Worm (Caenorhabditis elegans): ENCODE results near the gene Y48A6C.8.

Gene Y48A6C.8

ce11 chrIII:11110756-11111155 is 16.7 kb downstream of the Y48A6C.8 start (continued):
- TF ChIP-seq ceh-62 (tag; optimal IDR thresholded peaks at IDR 0.05) (no peak), nhr-76 (tag; optimal IDR thresholded peaks at IDR 0.05) (no peak), mep-1 (tag; optimal IDR thresholded peaks at IDR 0.05) (peak; percentile 43), pqm-1 (tag; optimal IDR thresholded peaks at IDR 0.05) (no peak), gei-8 (GFP tag; optimal IDR thresholded peaks at IDR 0.05) (no peak), T26A8.4 (GFP tag; IDR thresholded peaks at IDR 0.05) (peak; percentile 71), tra-1 (GFP tag; IDR thresholded peaks at IDR 0.05) (no peak), Y48G9A.11 (GFP tag; IDR thresholded peaks at IDR 0.05) (peak; percentile 74), madf-9 (GFP tag; conservative IDR thresholded peaks at IDR 0.05) (peak; percentile 51; the same call in 1 of the 2 replicates), dmd-6 (GFP tag; IDR thresholded peaks at IDR 0.05) (peak; percentile 71), lir-3 (tag; optimal IDR thresholded peaks at IDR 0.05) (no peak), ces-1 (GFP tag; optimal IDR thresholded peaks at IDR 0.05) (no peak), lim-7 (GFP tag; IDR thresholded peaks at IDR 0.05) (no peak), duxl-1 (tag; optimal IDR thresholded peaks at IDR 0.05; ENCODE audit: poor library complexity) (peak; percentile 26), ceh-20 (GFP tag; IDR thresholded peaks at IDR 0.05) (0 out of 2 replicates have a peak, but pooled peaks have one; percentile 35), lin-29 (GFP tag; IDR thresholded peaks at IDR 0.05) (peak; percentile 81), F37D6.2 (tag; optimal IDR thresholded peaks at IDR 0.05) (peak; percentile 0), aly-2 (tag; optimal IDR thresholded peaks at IDR 0.05) (no peak), daf-8 (GFP tag; IDR thresholded peaks at IDR 0.05) (no peak), mes-2 (tag; optimal IDR thresholded peaks at IDR 0.05; ENCODE audit: poor library complexity, severe bottlenecking) (peak; percentile 90), dmd-8 (GFP tag; IDR thresholded peaks at IDR 0.05) (no peak), cey-2 (tag; optimal IDR thresholded peaks at IDR 0.05; ENCODE audit: borderline replicate concordance, insufficient read depth) (no peak), zag-1 (tag; optimal IDR thresholded peaks at IDR 0.05) (no peak), nhr-237 (tag; optimal IDR thresholded peaks at IDR 0.05) (no peak), snpc-4 (tag; optimal IDR thresholded peaks at IDR 0.05) (no peak), ztf-7 (tag; optimal IDR thresholded peaks at IDR 0.05) (no peak), lin-39 (tag; optimal IDR thresholded peaks at IDR 0.05) (no peak), nhr-11 (tag; optimal IDR thresholded peaks at IDR 0.05) (peak; percentile 45), dpl-1 (GFP tag; optimal IDR thresholded peaks at IDR 0.05) (peak; percentile 57), egl-27 (tag; optimal IDR thresholded peaks at IDR 0.05) (no peak), ama-1 (optimal IDR thresholded peaks at IDR 0.05) (no peak), attf-4 (tag; optimal IDR thresholded peaks at IDR 0.05) (no peak), nhr-48 (tag; optimal IDR thresholded peaks at IDR 0.05) (no peak), unc-39 (tag; optimal IDR thresholded peaks at IDR 0.05) (no peak), hlh-11 (tag; optimal IDR thresholded peaks at IDR 0.05) (no peak), nhr-25 (tag; optimal IDR thresholded peaks at IDR 0.05; ENCODE audit: borderline replicate concordance, insufficient read depth) (no peak), ceh-28 (tag; optimal IDR thresholded peaks at IDR 0.05) (no peak), egl-43 (GFP tag; IDR thresholded peaks at IDR 0.05) (no peak), lin-13 (GFP tag; optimal IDR thresholded peaks at IDR 0.05) (peak; percentile 15), mxl-2 (GFP tag; conservative IDR thresholded peaks at IDR 0.05) (no peak), mdl-1 (tag; optimal IDR thresholded peaks at IDR 0.05) (peak in 1 of 2 experiments; percentile 19), ztf-11 (tag; optimal IDR thresholded peaks at IDR 0.05) (no peak), ctbp-1 (GFP tag; IDR thresholded peaks at IDR 0.05) (no peak), lin-15B (tag; optimal IDR thresholded peaks at IDR 0.05) (no peak), lin-1 (GFP tag; IDR thresholded peaks at IDR 0.05) (no peak), lsy-2 (tag; optimal IDR thresholded peaks at IDR 0.05) (peak in 1 of 2 experiments; percentile 77), madf-5 (GFP tag; IDR thresholded peaks at IDR 0.05) (no peak), ceh-32 (tag; optimal IDR thresholded peaks at IDR 0.05; ENCODE audit: poor library complexity) (no peak), T20F7.1 (GFP tag; optimal IDR thresholded peaks at IDR 0.05) (peak; percentile 27), vab-7 (GFP tag; IDR thresholded peaks at IDR 0.05) (peak; percentile 59; the same call in 1 of the 2 replicates)
